Worm (Caenorhabditis elegans): ENCODE results near the gene F01D5.3.

F01D5.3 gene

ce11 chrII:14046491-14046890 lies 46.5 kb upstream of the F01D5.3 start:
- no peak for TF ChIP-seq ceh-16 (tag; optimal IDR thresholded peaks at IDR 0.05)

- TF ChIP-seq lin-39 (tag; optimal IDR thresholded peaks at IDR 0.05) = no peak
- no peak for TF ChIP-seq ztf-11 (tag; optimal IDR thresholded peaks at IDR 0.05)
- TF ChIP-seq ceh-82 (tag; optimal IDR thresholded peaks at IDR 0.05) = no peak
- TF ChIP-seq nhr-21 (tag; optimal IDR thresholded peaks at IDR 0.05) = no peak
- TF ChIP-seq alr-1 (tag; optimal IDR thresholded peaks at IDR 0.05) = no peak
- TF ChIP-seq ceh-16 (tag; optimal IDR thresholded peaks at IDR 0.05) = no peak
- no peak for TF ChIP-seq nhr-25 (tag; optimal IDR thresholded peaks at IDR 0.05)
- TF ChIP-seq peb-1 (tag; optimal IDR thresholded peaks at IDR 0.05) = no peak
- TF ChIP-seq sma-3 (GFP tag; optimal IDR thresholded peaks at IDR 0.05) = no peak
- no peak for TF ChIP-seq unc-39 (tag; optimal IDR thresholded peaks at IDR 0.05)
- TF ChIP-seq nhr-129 (tag; optimal IDR thresholded peaks at IDR 0.05) = no peak
- no peak for TF ChIP-seq snpc-4 (tag; optimal IDR thresholded peaks at IDR 0.05)
- no peak for TF ChIP-seq nhr-77 (tag; optimal IDR thresholded peaks at IDR 0.05)
- TF ChIP-seq sem-4 (tag; optimal IDR thresholded peaks at IDR 0.05) = no peak
- no peak for TF ChIP-seq ztf-1 (GFP tag; conservative IDR thresholded peaks at IDR 0.05)
- no peak for TF ChIP-seq nhr-11 (tag; optimal IDR thresholded peaks at IDR 0.05)
- TF ChIP-seq ZK546.5 (tag; optimal IDR thresholded peaks at IDR 0.05) = no peak
- no peak for TF ChIP-seq fos-1 (tag; optimal IDR thresholded peaks at IDR 0.05)
- no peak for TF ChIP-seq zag-1 (tag; optimal IDR thresholded peaks at IDR 0.05)
- TF ChIP-seq unc-55 (GFP tag; optimal IDR thresholded peaks at IDR 0.05) = no peak
These were observed 46.1 kb upstream of the F01D5.3 start for ce11 chrII:14045934-14046470.

- TF ChIP-seq fos-1 (tag; optimal IDR thresholded peaks at IDR 0.05) (no peak), unc-62 (GFP tag; optimal IDR thresholded peaks at IDR 0.05) (no peak), ztf-4 (tag; optimal IDR thresholded peaks at IDR 0.05) (no peak), nhr-25 (tag; optimal IDR thresholded peaks at IDR 0.05) (no peak), sma-9 (GFP tag; optimal IDR thresholded peaks at IDR 0.05) (peak; percentile 9), sma-9 (tag; optimal IDR thresholded peaks at IDR 0.05) (no peak)
These were observed 45.3 kb upstream of the F01D5.3 start for ce11 chrII:14045235-14045634.

- TF ChIP-seq R02D3.7 (tag; optimal IDR thresholded peaks at IDR 0.05) (no peak), C34F6.9 (tag; optimal IDR thresholded peaks at IDR 0.05) (peak; percentile 81), gmeb-1 (tag; optimal IDR thresholded peaks at IDR 0.05) (peak; percentile 20), alr-1 (tag; optimal IDR thresholded peaks at IDR 0.05) (no peak), nhr-77 (tag; optimal IDR thresholded peaks at IDR 0.05) (no peak), nhr-11 (tag; optimal IDR thresholded peaks at IDR 0.05) (peak; percentile 7), lin-11 (tag; optimal IDR thresholded peaks at IDR 0.05) (peak; percentile 75), peb-1 (tag; optimal IDR thresholded peaks at IDR 0.05) (no peak), ceh-16 (tag; optimal IDR thresholded peaks at IDR 0.05) (no peak), unc-39 (tag; optimal IDR thresholded peaks at IDR 0.05) (no peak), fos-1 (tag; optimal IDR thresholded peaks at IDR 0.05) (peak; percentile 61), ZK546.5 (tag; optimal IDR thresholded peaks at IDR 0.05) (no peak), dmd-4 (tag; optimal IDR thresholded peaks at IDR 0.05) (no peak), sma-3 (GFP tag; optimal IDR thresholded peaks at IDR 0.05) (peak; percentile 25), crh-2 (tag; optimal IDR thresholded peaks at IDR 0.05) (peak; percentile 80), sma-9 (GFP tag; optimal IDR thresholded peaks at IDR 0.05) (peak; percentile 87), sma-9 (tag; optimal IDR thresholded peaks at IDR 0.05) (no peak), mdl-1 (tag; optimal IDR thresholded peaks at IDR 0.05) (peak; percentile 85 to 87), ztf-1 (GFP tag; conservative IDR thresholded peaks at IDR 0.05) (no peak), aly-2 (tag; optimal IDR thresholded peaks at IDR 0.05) (no peak), ama-1 (optimal IDR thresholded peaks at IDR 0.05) (peak; percentile 38), nhr-21 (tag; optimal IDR thresholded peaks at IDR 0.05) (peak; percentile 69), unc-62 (GFP tag; optimal IDR thresholded peaks at IDR 0.05) (no peak), nhr-10 (tag; optimal IDR thresholded peaks at IDR 0.05) (no peak), lin-13 (GFP tag; optimal IDR thresholded peaks at IDR 0.05) (peak; percentile 67), ztf-4 (tag; optimal IDR thresholded peaks at IDR 0.05) (peak; percentile 51), elt-1 (tag; optimal IDR thresholded peaks at IDR 0.05) (no peak), blmp-1 (tag; optimal IDR thresholded peaks at IDR 0.05; ENCODE audit: insufficient read depth) (no peak), skn-1 (tag; optimal IDR thresholded peaks at IDR 0.05) (no peak), elt-3 (tag; optimal IDR thresholded peaks at IDR 0.05) (no peak), snpc-4 (tag; optimal IDR thresholded peaks at IDR 0.05) (no peak), mab-5 (tag; optimal IDR thresholded peaks at IDR 0.05) (no peak), nhr-6 (tag; optimal IDR thresholded peaks at IDR 0.05) (peak; percentile 3), nhr-237 (tag; optimal IDR thresholded peaks at IDR 0.05) (no peak), sem-4 (tag; optimal IDR thresholded peaks at IDR 0.05) (peak; percentile 62), nhr-12 (tag; optimal IDR thresholded peaks at IDR 0.05) (no peak), egl-27 (tag; optimal IDR thresholded peaks at IDR 0.05) (peak; percentile 14), nhr-25 (tag; optimal IDR thresholded peaks at IDR 0.05) (no peak), lin-39 (tag; optimal IDR thresholded peaks at IDR 0.05) (no peak), mbf-1 (tag; optimal IDR thresholded peaks at IDR 0.05) (no peak), nhr-23 (tag; optimal IDR thresholded peaks at IDR 0.05) (no peak), Y55F3AM.14 (GFP tag; optimal IDR thresholded peaks at IDR 0.05) (peak; percentile 22)
These were observed 44.3 kb upstream of the F01D5.3 start for ce11 chrII:14044199-14044598.

Data from whole organism, L2 larva.